Worm (Caenorhabditis elegans): ENCODE results near the gene sftb-6.

DNA sequence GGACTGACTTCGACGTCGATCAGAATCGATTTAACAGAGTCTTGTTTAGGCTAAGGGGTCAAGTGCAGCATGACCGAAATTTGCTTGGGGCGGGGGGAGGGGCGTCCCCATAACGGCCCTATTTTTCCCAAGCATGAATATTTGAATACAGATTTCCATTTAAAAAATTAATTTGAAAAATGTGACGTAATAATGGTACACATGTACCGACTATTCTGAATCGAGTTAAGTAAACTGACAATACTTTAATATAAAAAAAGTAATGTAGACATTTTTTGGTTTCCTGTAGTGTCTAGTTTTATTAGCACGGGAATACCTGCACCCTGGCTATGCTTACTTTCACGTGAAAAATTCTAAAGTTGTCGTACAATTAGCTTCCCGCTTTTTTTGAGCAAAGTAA lies 11.4 kb upstream of the sftb-6 start:
- TF ChIP-seq flt-1 (GFP tag; IDR thresholded peaks at IDR 0.05) (no peak), med-1 (GFP tag; optimal IDR thresholded peaks at IDR 0.05; ENCODE audit: insufficient read depth) (no peak)

Data from whole organism, midembryonic.